Worm (Caenorhabditis elegans): ENCODE measurements around the gene F07C3.3.

DNA sequence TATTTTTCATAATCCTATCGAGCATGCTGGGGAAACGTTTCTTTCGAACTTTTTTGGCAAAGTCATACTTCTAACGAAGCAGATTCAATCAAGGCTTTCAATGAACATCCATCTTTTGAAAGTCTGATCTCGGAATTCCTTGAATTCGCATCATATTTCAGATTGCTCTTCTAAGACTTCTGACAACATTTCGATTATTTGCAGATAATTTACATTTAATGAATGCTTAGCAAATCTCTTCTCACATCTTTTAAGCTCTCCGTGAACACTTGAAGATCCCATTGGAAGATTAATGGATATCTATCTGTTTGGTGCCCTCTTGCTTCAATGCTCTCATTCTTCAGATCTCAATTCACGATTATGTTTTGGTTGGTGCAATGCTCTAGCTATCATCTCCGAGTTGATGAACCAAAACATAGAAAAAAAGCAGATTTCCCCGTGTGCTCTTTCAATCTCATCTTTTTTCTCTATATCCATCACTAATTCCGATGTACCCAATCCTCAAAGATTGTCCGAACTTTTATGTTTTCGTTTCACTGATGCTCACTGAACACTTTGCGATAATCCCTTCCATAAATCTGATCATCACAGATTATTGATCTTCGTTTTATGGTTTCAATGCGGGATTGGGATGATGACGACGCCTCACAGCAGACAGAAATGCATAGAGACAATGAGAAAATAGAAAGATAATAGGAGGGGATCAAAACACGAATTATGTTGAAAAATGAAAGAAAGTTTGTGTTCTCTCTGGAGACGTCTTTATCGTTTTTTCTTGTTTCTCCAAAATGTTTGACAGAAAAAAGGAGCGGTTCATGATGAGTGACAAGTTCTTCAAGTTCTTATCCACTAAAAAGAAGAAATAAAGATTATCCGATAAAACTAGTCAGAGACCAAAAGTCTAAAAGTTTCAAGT is 42.2 kb upstream of the F07C3.3 start:
- no peak for TF ChIP-seq ceh-48 (tag; optimal IDR thresholded peaks at IDR 0.05)
- no peak for TF ChIP-seq pha-4 (tag; optimal IDR thresholded peaks at IDR 0.05)
- no peak for TF ChIP-seq ama-1 (optimal IDR thresholded peaks at IDR 0.05)
- no peak for TF ChIP-seq sox-2 (GFP tag; IDR thresholded peaks at IDR 0.05)
- no peak for TF ChIP-seq ceh-34 (tag; optimal IDR thresholded peaks at IDR 0.05)
- TF ChIP-seq tbx-7 (tag; optimal IDR thresholded peaks at IDR 0.05): no peak

Data from whole organism, late embryonic.